Fruit fly (Drosophila melanogaster): ENCODE data around the gene trv.

- peak; percentile 33 for TF ChIP-seq CG9948 (tag; optimal IDR thresholded peaks at IDR 0.05)
- TF ChIP-seq Ets98B (GFP tag; IDR thresholded peaks at IDR 0.05): peak; percentile 57
- TF ChIP-seq gl (tag; optimal IDR thresholded peaks at IDR 0.05): no peak
- no peak for TF ChIP-seq CG12605 (GFP tag; IDR thresholded peaks at IDR 0.05)
- TF ChIP-seq EcR (GFP tag; optimal IDR thresholded peaks at IDR 0.05): no peak
- peak; percentile 61; the same call in 2 of the 3 replicates for TF ChIP-seq CG4496 (GFP tag; IDR thresholded peaks at IDR 0.05)
- no peak for TF ChIP-seq Snoo (tag; optimal IDR thresholded peaks at IDR 0.05)
- no peak for TF ChIP-seq D1 (tag; optimal IDR thresholded peaks at IDR 0.05)
- peak; percentile 76 for TF ChIP-seq CG14655 (GFP tag; optimal IDR thresholded peaks at IDR 0.05)
- peak; percentile 24 for TF ChIP-seq CG34367 (tag; optimal IDR thresholded peaks at IDR 0.05)
- TF ChIP-seq CG8159 (tag; optimal IDR thresholded peaks at IDR 0.05): peak; percentile 38
- no peak for TF ChIP-seq CG15710 (tag; optimal IDR thresholded peaks at IDR 0.05)
- peak; percentile 70 for TF ChIP-seq CG32121 (GFP tag; IDR thresholded peaks at IDR 0.05)
These were observed 37.6 kb upstream of the trv start for dm6 chr3R:27988647-27989430.
